Fruit fly (Drosophila melanogaster): ENCODE measurements around the gene RpL9.

Gene RpL9

DNA sequence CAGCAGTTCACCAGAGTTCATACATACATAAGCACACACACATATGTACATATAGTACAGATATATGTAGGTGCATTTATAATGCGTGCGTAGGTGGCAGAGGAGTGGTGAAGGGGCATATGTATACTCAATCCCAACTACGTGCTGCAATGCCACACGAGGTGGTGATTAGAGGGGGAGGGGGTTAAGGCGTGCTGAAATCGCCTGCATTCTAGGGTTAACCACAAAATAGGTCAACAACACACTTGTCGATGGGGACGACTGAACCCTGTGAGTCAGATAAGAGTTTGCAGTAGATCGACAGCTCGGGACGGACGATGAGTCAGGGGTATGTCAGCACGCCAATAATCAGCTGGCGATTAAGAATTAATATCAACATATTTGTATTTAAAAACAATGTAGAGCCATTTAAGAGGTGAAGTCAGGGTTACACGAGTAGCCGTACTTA is 41.5 kb upstream of the RpL9 start (continued):
- TF ChIP-seq eyg (GFP tag; optimal IDR thresholded peaks at IDR 0.05) = no peak
- TF ChIP-seq Oaz (GFP tag; IDR thresholded peaks at IDR 0.05) = no peak
- no peak for TF ChIP-seq da (GFP tag; optimal IDR thresholded peaks at IDR 0.05)
- TF ChIP-seq CG31388 (GFP tag; optimal IDR thresholded peaks at IDR 0.05) = no peak
- TF ChIP-seq Opbp (GFP tag; IDR thresholded peaks at IDR 0.05; ENCODE audit: partially characterized antibody) = no peak
- no peak for TF ChIP-seq CG11456 (GFP tag; IDR thresholded peaks at IDR 0.05)

dm6 chr2L:11044678-11045466 is 40.9 kb upstream of the RpL9 start:
- TF ChIP-seq Xrp1 (GFP tag; IDR thresholded peaks at IDR 0.05) = peak; percentile 46
- TF ChIP-seq CG11504 (tag; optimal IDR thresholded peaks at IDR 0.05) = peak; percentile 47
- TF ChIP-seq CG1602 (GFP tag; optimal IDR thresholded peaks at IDR 0.05) = no peak
- TF ChIP-seq Ravus (GFP tag; IDR thresholded peaks at IDR 0.05) = no peak
- TF ChIP-seq CG18599 (GFP tag; optimal IDR thresholded peaks at IDR 0.05) = peak; percentile 57
- no peak for TF ChIP-seq CHES-1-like (GFP tag; optimal IDR thresholded peaks at IDR 0.05)
- TF ChIP-seq sens-2 (GFP tag; IDR thresholded peaks at IDR 0.05) = no peak
- no peak for TF ChIP-seq CG17612 (GFP tag; IDR thresholded peaks at IDR 0.05)
- TF ChIP-seq CG12071 (GFP tag; optimal IDR thresholded peaks at IDR 0.05) = peak; percentile 51
- TF ChIP-seq CG6683 (GFP tag; optimal IDR thresholded peaks at IDR 0.05) = peak; percentile 22
- TF ChIP-seq CG12659 (GFP tag; optimal IDR thresholded peaks at IDR 0.05) = peak; percentile 18
- TF ChIP-seq CG4617 (GFP tag; optimal IDR thresholded peaks at IDR 0.05; ENCODE audit: borderline replicate concordance) = no peak
- no peak for TF ChIP-seq salm (tag; optimal IDR thresholded peaks at IDR 0.05)
- TF ChIP-seq gsb (GFP tag; IDR thresholded peaks at IDR 0.05) = no peak
- TF ChIP-seq pnt (GFP tag; optimal IDR thresholded peaks at IDR 0.05) = no peak
- TF ChIP-seq CG7372 (GFP tag; IDR thresholded peaks at IDR 0.05) = no peak
- no peak for TF ChIP-seq abd-A (tag; optimal IDR thresholded peaks at IDR 0.05)
- peak; percentile 26 for TF ChIP-seq CG18262 (tag; optimal IDR thresholded peaks at IDR 0.05)
- no peak for TF ChIP-seq GATAe (GFP tag; conservative IDR thresholded peaks at IDR 0.05)
- no peak for TF ChIP-seq inv (GFP tag; IDR thresholded peaks at IDR 0.05; ENCODE audit: partially characterized antibody)
- TF ChIP-seq CG10431 (GFP tag; optimal IDR thresholded peaks at IDR 0.05) = peak; percentile 62
- peak; percentile 43 for TF ChIP-seq Side (GFP tag; optimal IDR thresholded peaks at IDR 0.05)
- TF ChIP-seq ATbp (GFP tag; optimal IDR thresholded peaks at IDR 0.05) = peak; percentile 85
- peak in 1 of 3 experiments; percentile 40 for TF ChIP-seq lola (GFP tag; optimal IDR thresholded peaks at IDR 0.05)
- TF ChIP-seq CG9727 (GFP tag; optimal IDR thresholded peaks at IDR 0.05) = peak; percentile 50
- TF ChIP-seq CG14860 (GFP tag; IDR thresholded peaks at IDR 0.05; ENCODE audit: partially characterized antibody) = no peak
- TF ChIP-seq E2f1 (GFP tag; IDR thresholded peaks at IDR 0.05) = no peak
- no peak for TF ChIP-seq fru (optimal IDR thresholded peaks at IDR 0.05)
- TF ChIP-seq bcd (GFP tag; optimal IDR thresholded peaks at IDR 0.05) = peak; percentile 27
- TF ChIP-seq sr (GFP tag; IDR thresholded peaks at IDR 0.05) = 0 out of 3 replicates have a peak, but pooled peaks have one; percentile 37
- TF ChIP-seq Hr3 (GFP tag; optimal IDR thresholded peaks at IDR 0.05) = no peak
- peak; percentile 35 for TF ChIP-seq CG15011 (GFP tag; optimal IDR thresholded peaks at IDR 0.05)
- TF ChIP-seq CG16779 (GFP tag; IDR thresholded peaks at IDR 0.05) = no peak
- no peak for TF ChIP-seq CG9817 (tag; optimal IDR thresholded peaks at IDR 0.05)
- peak; percentile 36 for TF ChIP-seq CG15269 (tag; optimal IDR thresholded peaks at IDR 0.05)
- TF ChIP-seq bab2 (GFP tag; optimal IDR thresholded peaks at IDR 0.05) = no peak
- TF ChIP-seq Sox102F (GFP tag; optimal IDR thresholded peaks at IDR 0.05) = peak; percentile 31
- TF ChIP-seq Gsc (GFP tag; IDR thresholded peaks at IDR 0.05) = no peak
- no peak for TF ChIP-seq CG31388 (GFP tag; optimal IDR thresholded peaks at IDR 0.05)
- TF ChIP-seq gt (GFP tag; IDR thresholded peaks at IDR 0.05) = no peak
- no peak for TF ChIP-seq Ets97D (GFP tag; optimal IDR thresholded peaks at IDR 0.05)
- TF ChIP-seq az2 (GFP tag; optimal IDR thresholded peaks at IDR 0.05) = peak; percentile 20
- peak; percentile 33 for TF ChIP-seq CG10209 (GFP tag; optimal IDR thresholded peaks at IDR 0.05)

Data from whole organism, embryonic.